Worm (Caenorhabditis elegans) whole organism, early embryonic: ENCODE results near the gene pqn-18.

Experiments used
- F13C5.2 ChIP-seq: sonication (generic microtip); optimal IDR thresholded peaks from 2 replicates; lab custom pipeline; 2017; ENCODE audit warnings: mild to moderate bottlenecking, missing genetic modification characterization, inconsistent platforms, missing compliant biosample characterization
- aly-1 ChIP-seq: sonication (generic microtip); optimal IDR thresholded peaks from 2 replicates; lab custom pipeline; 2016; ENCODE audit warnings: missing genetic modification characterization, missing compliant biosample characterization
- ama-1 ChIP-seq: fragments of 150-350 bp; optimal IDR thresholded peaks from 2 replicates; lab custom pipeline; 2014
- ceh-36 ChIP-seq: sonication (generic microtip); optimal IDR thresholded peaks from 2 replicates; lab custom pipeline; 2016; ENCODE audit warnings: missing genetic modification characterization, inconsistent platforms, missing compliant biosample characterization
- ets-7 ChIP-seq: sonication (generic microtip); optimal IDR thresholded peaks from 2 replicates; lab custom pipeline; 2016; ENCODE audit warnings: missing genotype, missing genetic modification characterization, missing compliant biosample characterization
- flt-1 ChIP-seq: fragments of 200-800 bp; sonication (Bioruptor generic); IDR thresholded peaks from 2 replicates; pipeline ENCODE4 v1.3.6; 2022; ENCODE audit warnings: missing genetic modification characterization, missing compliant biosample characterization
- hmbx-1 ChIP-seq: sonication (generic microtip); optimal IDR thresholded peaks from 2 replicates; lab custom pipeline; 2016; ENCODE audit warnings: mild to moderate bottlenecking, missing genetic modification characterization, missing compliant biosample characterization
- hmg-4 ChIP-seq: fragments of 200-800 bp; sonication (Bioruptor generic); optimal IDR thresholded peaks from 2 replicates; lab custom pipeline; 2018; ENCODE audit warnings: mild to moderate bottlenecking, missing genetic modification characterization, missing compliant biosample characterization
- hnd-1 ChIP-seq: sonication (generic microtip); optimal IDR thresholded peaks from 2 replicates; lab custom pipeline; 2016; ENCODE audit warnings: missing genetic modification characterization, missing compliant biosample characterization
- scrt-1 ChIP-seq: fragments of 200-800 bp; sonication (Bioruptor generic); IDR thresholded peaks from 2 replicates; pipeline ENCODE4 v1.3.6; 2022; ENCODE audit warnings: missing genetic modification characterization, missing compliant biosample characterization
- tbx-11 ChIP-seq: fragments of 200-800 bp; sonication (Bioruptor generic); IDR thresholded peaks from 2 replicates; pipeline ENCODE4 v1.3.6; 2022; ENCODE audit warnings: missing genetic modification characterization, missing compliant biosample characterization
- tbx-37 ChIP-seq: fragments of 200-800 bp; sonication (Bioruptor generic); conservative IDR thresholded peaks from 2 replicates; pipeline ENCODE4 v1.3.6; 2022; ENCODE audit warnings: missing genetic modification reagents, missing genetic modification characterization, missing compliant biosample characterization
- tra-4 ChIP-seq: sonication (generic microtip); optimal IDR thresholded peaks from 2 replicates; lab custom pipeline; 2017; ENCODE audit warnings: missing genetic modification characterization, missing compliant biosample characterization

DNA sequence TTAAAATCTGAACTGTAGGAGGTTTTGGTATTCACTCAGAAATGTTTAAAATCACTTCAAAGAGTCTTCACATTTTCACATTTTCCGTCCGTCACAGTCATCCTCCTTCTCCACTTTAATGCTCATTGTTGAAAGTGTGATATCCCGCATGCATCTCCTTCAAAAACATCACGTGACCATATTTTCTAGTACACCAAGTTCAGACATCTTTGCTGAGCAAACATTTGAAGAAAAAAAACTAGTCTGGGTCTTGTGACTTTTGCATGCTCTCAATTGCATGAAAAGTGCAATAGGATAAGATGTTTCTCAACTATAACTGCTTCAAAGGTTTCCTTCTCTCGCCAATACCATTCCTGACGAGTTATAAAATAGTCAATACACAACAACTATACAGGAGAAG lies 6.6 kb downstream of the pqn-18 start:
- TF ChIP-seq ama-1 (lab: Kevin White, UChicago) (no peak), hmg-4 (no peak), ets-7 (tag; lab: Kevin White, UChicago) (no peak), aly-1 (tag; lab: Kevin White, UChicago) (no peak), tbx-37 (GFP tag; lab: Robert Waterston, UW) (no peak), flt-1 (no peak), hnd-1 (tag; lab: Kevin White, UChicago) (no peak), scrt-1 (GFP tag; lab: Robert Waterston, UW) (no peak), hmbx-1 (tag; lab: Kevin White, UChicago) (no peak), tbx-11 (no peak), ceh-36 (no peak), F13C5.2 (no peak), tra-4 (tag; lab: Kevin White, UChicago) (no peak)
